Worm (Caenorhabditis elegans) whole organism, young adult: ENCODE measurements around the gene twk-5.

ENCODE experiments used
- B0019.2 ChIP-seq: fragments of 200-800 bp; sonication (Bioruptor generic); conservative IDR thresholded peaks from 2 replicates; pipeline ENCODE4 v1.3.6; 2022; ENCODE audit warnings: missing genetic modification reagents, missing genetic modification characterization, missing compliant biosample characterization
- C17E4.6 ChIP-seq: fragments of 200-800 bp; sonication (Bioruptor generic); IDR thresholded peaks from 2 replicates; pipeline ENCODE4 v1.3.6; 2022; ENCODE audit warnings: missing genetic modification reagents, missing genetic modification characterization, missing compliant biosample characterization
- F10E7.11 ChIP-seq: sonication (generic microtip); optimal IDR thresholded peaks from 2 replicates; lab custom pipeline; 2017; ENCODE audit warnings: mild to moderate bottlenecking, missing genetic modification characterization, moderate library complexity, missing compliant biosample characterization
- F55B11.4 ChIP-seq: sonication (generic microtip); optimal IDR thresholded peaks from 2 replicates; lab custom pipeline; 2016; ENCODE audit warnings: missing compliant biosample characterization, missing genetic modification characterization, borderline replicate concordance; ENCODE audit not compliant: insufficient read depth
- Y53G8AR.9 ChIP-seq: fragments of 200-800 bp; sonication (Bioruptor generic); conservative IDR thresholded peaks from 2 replicates; pipeline ENCODE4 v1.3.6; 2022; ENCODE audit warnings: missing genetic modification reagents, missing genetic modification characterization, missing compliant biosample characterization
- ZK185.1 ChIP-seq: sonication (generic microtip); optimal IDR thresholded peaks from 2 replicates; lab custom pipeline; 2016; ENCODE audit warnings: mild to moderate bottlenecking, missing genetic modification characterization, missing compliant biosample characterization; ENCODE audit not compliant: poor library complexity, severe bottlenecking
- atf-7 ChIP-seq: sonication (generic microtip); optimal IDR thresholded peaks from 2 replicates; lab custom pipeline; 2017; ENCODE audit warnings: mild to moderate bottlenecking, missing genetic modification characterization, missing compliant biosample characterization
- athp-1 ChIP-seq: sonication (generic microtip); optimal IDR thresholded peaks from 2 replicates; lab custom pipeline; 2017; ENCODE audit warnings: mild to moderate bottlenecking, missing genetic modification characterization, missing compliant biosample characterization
- attf-5 ChIP-seq: fragments of 200-800 bp; sonication (Bioruptor generic); optimal IDR thresholded peaks from 2 replicates; lab custom pipeline; 2018; ENCODE audit warnings: mild to moderate bottlenecking, missing genetic modification characterization, missing compliant biosample characterization
- cebp-1 ChIP-seq, 2 experiments: fragments of 200-800 bp in 1 of 2; sonication (Bioruptor generic) in 1 of 2; sonication (generic microtip) in 1 of 2; IDR thresholded peaks in 1 of 2; optimal IDR thresholded peaks in 1 of 2; 2 replicates each; pipeline versions ENCODE4 v1.3.6 to Lab custom; 2017 to 2022; ENCODE audit warnings: missing compliant biosample characterization in 2 of 2, missing genetic modification characterization in 2 of 2, mild to moderate bottlenecking in 1 of 2, missing genetic modification reagents in 1 of 2, moderate library complexity in 1 of 2
- cebp-2 ChIP-seq: fragments of 200-800 bp; sonication (Bioruptor generic); IDR thresholded peaks from 2 replicates; pipeline ENCODE4 v1.3.6; 2022; ENCODE audit warnings: missing genetic modification characterization, missing compliant biosample characterization
- die-1 ChIP-seq: sonication (generic microtip); optimal IDR thresholded peaks from 2 replicates; lab custom pipeline; 2016; ENCODE audit warnings: missing genotype, mild to moderate bottlenecking, missing genetic modification characterization, missing compliant biosample characterization
- dpl-1 ChIP-seq: fragments of 150-350 bp; optimal IDR thresholded peaks from 2 replicates; lab custom pipeline; 2014; ENCODE audit warnings: missing biosample characterization, missing genetic modification reagents, missing genetic modification characterization
- efl-1 ChIP-seq: fragments of 150-350 bp; optimal IDR thresholded peaks from 2 replicates; lab custom pipeline; 2014; ENCODE audit warnings: missing biosample characterization, missing genetic modification reagents, missing genetic modification characterization
- egl-44 ChIP-seq: fragments of 200-800 bp; sonication (Bioruptor generic); IDR thresholded peaks from 2 replicates; pipeline ENCODE4 v1.3.6; 2022; ENCODE audit warnings: missing genetic modification reagents, missing genetic modification characterization, missing compliant biosample characterization
- egrh-3 ChIP-seq: fragments of 200-800 bp; sonication (Bioruptor generic); IDR thresholded peaks from 2 replicates; pipeline ENCODE4 v1.3.6; 2022; ENCODE audit warnings: missing genetic modification reagents, missing genetic modification characterization, missing compliant biosample characterization
- fkh-3 ChIP-seq: sonication (generic microtip); optimal IDR thresholded peaks from 2 replicates; lab custom pipeline; 2016; ENCODE audit warnings: mild to moderate bottlenecking, missing genetic modification characterization, missing compliant biosample characterization
- hmg-20 ChIP-seq: fragments of 200-800 bp; sonication (Bioruptor generic); IDR thresholded peaks from 2 replicates; pipeline ENCODE4 v1.3.6; 2022; ENCODE audit warnings: missing genetic modification reagents, missing genetic modification characterization, missing compliant biosample characterization
- lag-1 ChIP-seq: fragments of 200-800 bp; sonication (Bioruptor generic); IDR thresholded peaks from 2 replicates; pipeline ENCODE4 v1.3.6; 2022; ENCODE audit warnings: missing genetic modification reagents, missing genetic modification characterization, missing compliant biosample characterization
- lir-1 ChIP-seq: fragments of 200-800 bp; sonication (Bioruptor generic); conservative IDR thresholded peaks from 2 replicates; pipeline ENCODE4 v1.3.6; 2022; ENCODE audit warnings: missing genetic modification reagents, missing genetic modification characterization, missing compliant biosample characterization
- madf-6 ChIP-seq: fragments of 200-800 bp; sonication (Bioruptor generic); IDR thresholded peaks from 2 replicates; pipeline ENCODE4 v1.3.6; 2022; ENCODE audit warnings: missing genetic modification reagents, missing genetic modification characterization, missing compliant biosample characterization
- nfya-1 ChIP-seq: sonication (generic microtip); optimal IDR thresholded peaks from 2 replicates; lab custom pipeline; 2017; ENCODE audit warnings: antibody characterized with exemption, missing compliant biosample characterization, missing genetic modification characterization, borderline replicate concordance; ENCODE audit not compliant: insufficient read depth
- nfyb-1 ChIP-seq: fragments of 200-800 bp; sonication (Bioruptor generic); IDR thresholded peaks from 2 replicates; pipeline ENCODE4 v1.3.6; 2022; ENCODE audit warnings: missing genetic modification reagents, missing genetic modification characterization, missing compliant biosample characterization
- nhr-120 ChIP-seq: fragments of 200-800 bp; sonication (Bioruptor generic); IDR thresholded peaks from 2 replicates; pipeline ENCODE4 v1.3.6; 2022; ENCODE audit warnings: missing genetic modification characterization, missing compliant biosample characterization
- nhr-27 ChIP-seq: fragments of 200-800 bp; sonication (Bioruptor generic); optimal IDR thresholded peaks from 2 replicates; lab custom pipeline; 2018; ENCODE audit warnings: mild to moderate bottlenecking, missing genetic modification characterization, moderate library complexity, missing compliant biosample characterization
- nhr-80 ChIP-seq: sonication (generic microtip); optimal IDR thresholded peaks from 2 replicates; lab custom pipeline; 2016; ENCODE audit warnings: missing genetic modification characterization, missing compliant biosample characterization
- pha-4 ChIP-seq: fragments of 150-350 bp; sonication (generic microtip); optimal IDR thresholded peaks from 2 replicates; lab custom pipeline; 2014; ENCODE audit warnings: missing biosample characterization, missing genetic modification reagents, missing genetic modification characterization
- rpc-1 ChIP-seq, 2 experiments: fragments of 150-350 bp in 1 of 2; sonication (generic microtip) in 1 of 2; optimal IDR thresholded peaks; 2 replicates each; lab custom pipeline; 2014 to 2018; ENCODE audit warnings: missing biosample characterization in 1 of 2, missing genetic modification characterization in 1 of 2, missing genetic modification reagents in 1 of 2, missing genotype in 1 of 2
- sdz-38 ChIP-seq: sonication (generic microtip); optimal IDR thresholded peaks from 2 replicates; lab custom pipeline; 2016; ENCODE audit warnings: missing genotype, missing genetic modification characterization, missing compliant biosample characterization
- snpc-4 ChIP-seq, 5 experiments: fragments of 150-350 bp in 1 of 5; sonication (generic microtip) in 4 of 5; optimal IDR thresholded peaks; 2 replicates each; lab custom pipeline; 2014 to 2018; ENCODE audit warnings: missing genetic modification characterization in 5 of 5, missing biosample characterization in 3 of 5, antibody characterized with exemption in 2 of 5, mild to moderate bottlenecking in 2 of 5, missing compliant biosample characterization in 2 of 5, missing genotype in 2 of 5, moderate library complexity in 2 of 5, missing genetic modification reagents in 1 of 5
- tlf-1 ChIP-seq: fragments of 200-800 bp; sonication (Bioruptor generic); optimal IDR thresholded peaks from 2 replicates; lab custom pipeline; 2018; ENCODE audit warnings: mild to moderate bottlenecking, missing genetic modification characterization, missing compliant biosample characterization
- zfh-2 ChIP-seq: fragments of 200-800 bp; sonication (Bioruptor generic); conservative IDR thresholded peaks from 2 replicates; pipeline ENCODE4 v1.3.6; 2022; ENCODE audit warnings: missing genetic modification reagents, missing genetic modification characterization, missing compliant biosample characterization
- ztf-3 ChIP-seq: fragments of 200-800 bp; sonication (Bioruptor generic); optimal IDR thresholded peaks from 2 replicates; lab custom pipeline; 2018; ENCODE audit warnings: mild to moderate bottlenecking, missing genetic modification characterization, missing compliant biosample characterization

The twk-5 gene

DNA sequence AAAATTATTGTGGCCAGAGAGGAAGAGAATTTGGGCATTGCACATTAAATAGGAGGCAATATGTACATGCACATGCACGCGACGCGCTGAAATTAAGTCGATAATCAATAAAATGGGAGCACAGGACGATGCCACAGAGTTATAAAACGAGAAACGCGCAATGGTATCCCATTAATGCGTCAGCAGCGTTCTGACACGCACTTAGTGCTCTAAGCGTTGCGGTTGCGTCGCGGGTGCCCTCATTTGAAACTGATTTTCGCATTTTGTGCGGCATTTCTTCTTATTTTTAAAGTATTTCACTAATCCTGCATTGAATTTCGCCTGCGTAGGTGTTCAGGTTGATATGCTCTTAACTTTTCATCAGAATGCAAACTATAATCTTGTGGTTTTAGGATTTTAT, 32.1 kb downstream of the twk-5 start, which contains the start of gene rsp-1 (continued):
- TF ChIP-seq madf-6 (GFP tag; lab: Robert Waterston, UW), result peak; percentile 84
- peak; percentile 80 for TF ChIP-seq ZK185.1 (tag; lab: Kevin White, UChicago)
- TF ChIP-seq cebp-2, result no peak
- TF ChIP-seq C17E4.6 (GFP tag; lab: Robert Waterston, UW), result peak; percentile 69
- peak; percentile 66 for TF ChIP-seq atf-7
- TF ChIP-seq lir-1 (GFP tag; lab: Robert Waterston, UW), result 0 out of 2 replicates have a peak, but pooled peaks have one; percentile 39
- TF ChIP-seq F10E7.11 (tag; lab: Kevin White, UChicago), result no peak
- peak; percentile 87 for TF ChIP-seq tlf-1
- TF ChIP-seq athp-1, result peak; percentile 82
- peak; percentile 56 for TF ChIP-seq dpl-1
- TF ChIP-seq cebp-1 (GFP tag; IDR thresholded peaks at IDR 0.05; lab: Robert Waterston, UW), result peak; percentile 52
- TF ChIP-seq cebp-1 (tag; optimal IDR thresholded peaks at IDR 0.05; lab: Kevin White, UChicago), result peak; percentile 89
- 0 out of 2 replicates have a peak, but pooled peaks have one; percentile 48 for TF ChIP-seq lag-1
- TF ChIP-seq die-1, result peak; percentile 11
- peak; percentile 98 for TF ChIP-seq attf-5
- no peak for TF ChIP-seq nfya-1 (tag; lab: Kevin White, UChicago)
- TF ChIP-seq Y53G8AR.9 (GFP tag; lab: Robert Waterston, UW), result peak; percentile 93

DNA sequence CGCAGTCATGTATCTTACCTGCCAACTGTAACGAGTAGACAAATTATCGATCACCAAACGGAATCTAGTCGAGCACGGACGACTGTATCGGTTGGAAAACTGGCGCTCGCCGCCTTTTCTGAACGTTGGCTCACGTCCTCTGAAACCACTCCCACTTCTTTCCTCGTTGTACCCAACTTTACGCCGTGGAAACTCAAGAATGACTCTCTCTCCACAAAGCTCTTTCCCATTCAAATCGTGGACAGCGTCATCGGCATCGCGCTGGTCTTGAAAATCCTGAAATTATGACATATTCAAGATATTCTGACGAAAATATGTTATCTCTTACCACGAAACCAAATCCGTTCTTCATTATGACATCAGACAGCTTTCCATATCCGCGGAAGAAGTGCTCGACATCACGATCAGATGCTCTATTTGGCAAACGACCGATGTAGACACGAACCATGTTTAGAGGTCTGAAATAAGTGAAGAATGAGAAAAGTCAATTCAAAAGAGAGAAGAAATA, 32.5 kb downstream of the twk-5 start, which contains the start of gene rsp-2:
TSS of gene rsp-2 (minus strand) at position 458 of the 508 bp plus-strand sequence.
- TF ChIP-seq nhr-120 (GFP tag; lab: Robert Waterston, UW), result no peak
- no peak for TF ChIP-seq egl-44 (GFP tag; lab: Robert Waterston, UW)
- TF ChIP-seq nhr-27 (tag; lab: Kevin White, UChicago), result no peak
- TF ChIP-seq lag-1, result no peak
- no peak for TF ChIP-seq B0019.2 (GFP tag; lab: Robert Waterston, UW)
- TF ChIP-seq hmg-20 (GFP tag; lab: Robert Waterston, UW), result no peak
- TF ChIP-seq nfyb-1 (GFP tag; lab: Robert Waterston, UW), result no peak

DNA sequence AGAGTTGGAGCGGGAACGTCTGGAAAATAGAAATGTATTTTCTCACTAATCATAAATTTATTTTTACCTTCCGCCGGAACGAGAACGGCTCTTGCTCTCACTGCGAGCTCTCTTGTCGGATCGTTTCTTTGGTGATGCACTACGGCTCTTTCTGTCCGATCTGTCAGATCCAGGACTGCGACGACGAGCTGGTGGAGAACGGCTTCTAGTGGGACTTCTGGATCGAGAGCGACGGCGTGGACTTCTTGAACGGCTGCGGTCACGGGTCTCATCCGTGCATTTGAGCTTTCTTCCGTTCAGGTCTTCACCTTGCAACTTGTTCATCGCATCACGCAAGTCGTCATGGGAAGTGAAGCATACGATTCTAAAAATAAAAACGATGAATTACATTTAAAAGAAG, 33.4 kb downstream of the twk-5 start:
- no peak for TF ChIP-seq pha-4 (tag; lab: Kevin White, UChicago)
- TF ChIP-seq zfh-2 (GFP tag; lab: Robert Waterston, UW), result peak; percentile 78
- TF ChIP-seq nhr-120 (GFP tag; lab: Robert Waterston, UW), result no peak
- no peak for TF ChIP-seq efl-1
- peak; percentile 28; the same call in 1 of the 2 replicates for TF ChIP-seq egrh-3 (GFP tag; lab: Robert Waterston, UW)
- peak; percentile 2 for TF ChIP-seq fkh-3 (tag; lab: Kevin White, UChicago)
- no peak for TF ChIP-seq snpc-4 (GFP tag; optimal IDR thresholded peaks at IDR 0.05; lab: Kevin White, UChicago)
- TF ChIP-seq snpc-4 (tag; optimal IDR thresholded peaks at IDR 0.05; lab: Kevin White, UChicago), result no peak
- no peak for TF ChIP-seq ztf-3 (GFP tag; lab: Kevin White, UChicago)
- TF ChIP-seq F55B11.4 (tag; lab: Kevin White, UChicago), result no peak
- TF ChIP-seq rpc-1 (optimal IDR thresholded peaks at IDR 0.05; lab: Kevin White, UChicago), result no peak
- no peak for TF ChIP-seq rpc-1 (tag; optimal IDR thresholded peaks at IDR 0.05; lab: Kevin White, UChicago)
- TF ChIP-seq nhr-80 (tag; lab: Kevin White, UChicago), result no peak
- no peak for TF ChIP-seq sdz-38 (tag; lab: Kevin White, UChicago)
